Worm (Caenorhabditis elegans) whole organism, L4 larva: ENCODE data around the gene T06D8.10.
A peak's percentile ranks its signal among the peaks of the same experiment; 100 is the strongest.

Source experiments
- F10B5.3 ChIP-seq: sonication (generic microtip); optimal IDR thresholded peaks from 2 replicates; lab custom pipeline; 2016; ENCODE audit warnings: mild to moderate bottlenecking, missing genetic modification characterization, missing compliant biosample characterization
- F26F4.8 ChIP-seq: fragments of 200-800 bp; sonication (Bioruptor generic); conservative IDR thresholded peaks from 2 replicates; pipeline ENCODE4 v1.3.6; 2022; ENCODE audit warnings: missing genetic modification characterization, missing compliant biosample characterization
- F37D6.2 ChIP-seq: sonication (generic microtip); optimal IDR thresholded peaks from 2 replicates; lab custom pipeline; 2016; ENCODE audit warnings: mild to moderate bottlenecking, missing genetic modification characterization, missing compliant biosample characterization
- T20F7.1 ChIP-seq: fragments of 200-800 bp; sonication (Bioruptor generic); optimal IDR thresholded peaks from 2 replicates; lab custom pipeline; 2018; ENCODE audit warnings: mild to moderate bottlenecking, missing genetic modification characterization, missing compliant biosample characterization
- T26A8.4 ChIP-seq: fragments of 200-800 bp; sonication (Bioruptor generic); IDR thresholded peaks from 2 replicates; pipeline ENCODE4 v1.3.6; 2022; ENCODE audit warnings: missing genetic modification characterization, missing compliant biosample characterization
- Y75B8A.6 ChIP-seq: fragments of 200-800 bp; sonication (Bioruptor generic); IDR thresholded peaks from 2 replicates; pipeline ENCODE4 v1.3.6; 2022; ENCODE audit warnings: missing genetic modification reagents, missing genetic modification characterization, missing compliant biosample characterization
- ama-1 ChIP-seq: fragments of 150-350 bp; optimal IDR thresholded peaks from 2 replicates; lab custom pipeline; 2014; ENCODE audit warnings: inconsistent platforms, mixed read lengths
- attf-4 ChIP-seq: sonication (generic microtip); optimal IDR thresholded peaks from 3 replicates; lab custom pipeline; 2017; ENCODE audit warnings: missing biosample characterization, missing genetic modification characterization
- ceh-28 ChIP-seq: fragments of 150-350 bp; optimal IDR thresholded peaks from 2 replicates; lab custom pipeline; 2014; ENCODE audit warnings: missing biosample characterization, missing genetic modification reagents, missing genetic modification characterization
- ceh-32 ChIP-seq: sonication (generic microtip); optimal IDR thresholded peaks from 2 replicates; lab custom pipeline; 2016; ENCODE audit warnings: mild to moderate bottlenecking, missing genetic modification characterization, missing compliant biosample characterization; ENCODE audit not compliant: poor library complexity
- ceh-44 ChIP-seq: fragments of 200-800 bp; sonication (Bioruptor generic); IDR thresholded peaks from 2 replicates; pipeline ENCODE4 v1.3.6; 2022; ENCODE audit warnings: missing genetic modification reagents, missing genetic modification characterization, missing compliant biosample characterization
- ceh-62 ChIP-seq: sonication (generic microtip); optimal IDR thresholded peaks from 2 replicates; lab custom pipeline; 2017; ENCODE audit warnings: missing biosample characterization, missing genetic modification characterization
- ceh-82 ChIP-seq: sonication (generic microtip); optimal IDR thresholded peaks from 2 replicates; lab custom pipeline; 2017; ENCODE audit warnings: missing biosample characterization, missing genetic modification characterization
- cey-2 ChIP-seq: sonication (generic microtip); optimal IDR thresholded peaks from 3 replicates; lab custom pipeline; 2017; ENCODE audit warnings: missing genetic modification characterization, mild to moderate bottlenecking, missing compliant biosample characterization, antibody characterized with exemption, borderline replicate concordance; ENCODE audit not compliant: insufficient read depth
- daf-19 ChIP-seq: fragments of 200-800 bp; sonication (Bioruptor generic); conservative IDR thresholded peaks from 2 replicates; pipeline ENCODE4 v1.3.6; 2022; ENCODE audit warnings: missing genetic modification characterization, missing compliant biosample characterization
- dmd-9 ChIP-seq: fragments of 200-800 bp; sonication (Bioruptor generic); IDR thresholded peaks from 2 replicates; pipeline ENCODE4 v1.3.6; 2022; ENCODE audit warnings: missing genetic modification reagents, missing genetic modification characterization, missing compliant biosample characterization
- dve-1 ChIP-seq: sonication (generic microtip); optimal IDR thresholded peaks from 2 replicates; lab custom pipeline; 2017; ENCODE audit warnings: antibody characterized with exemption, mild to moderate bottlenecking, missing genetic modification characterization, missing compliant biosample characterization; ENCODE audit not compliant: insufficient read depth
- hmg-1.1 ChIP-seq: fragments of 200-800 bp; sonication (Bioruptor generic); IDR thresholded peaks from 2 replicates; pipeline ENCODE4 v1.3.6; 2022; ENCODE audit warnings: missing genetic modification reagents, missing genetic modification characterization, missing compliant biosample characterization
- lim-7 ChIP-seq: fragments of 200-800 bp; sonication (Bioruptor generic); IDR thresholded peaks from 2 replicates; pipeline ENCODE4 v1.3.6; 2022; ENCODE audit warnings: missing genetic modification characterization, missing compliant biosample characterization
- lin-29 ChIP-seq: fragments of 200-800 bp; sonication (Bioruptor generic); IDR thresholded peaks from 2 replicates; pipeline ENCODE4 v1.3.6; 2022; ENCODE audit warnings: missing genetic modification reagents, missing genetic modification characterization, missing compliant biosample characterization
- madf-5 ChIP-seq, 2 experiments: fragments of 200-800 bp; sonication (Bioruptor generic); IDR thresholded peaks; 2 replicates each; pipeline ENCODE4 v1.3.6; 2022; ENCODE audit warnings: missing compliant biosample characterization in 2 of 2, missing genetic modification characterization in 2 of 2
- mdl-1 ChIP-seq, 2 experiments: fragments of 150-350 bp in 1 of 2; sonication (generic microtip) in 1 of 2; optimal IDR thresholded peaks; 2 replicates each; lab custom pipeline; 2014 to 2017; ENCODE audit warnings: missing biosample characterization in 2 of 2, missing genetic modification characterization in 2 of 2
- mdt-29 ChIP-seq: fragments of 200-800 bp; sonication (Bioruptor generic); IDR thresholded peaks from 2 replicates; pipeline ENCODE4 v1.3.6; 2022; ENCODE audit warnings: missing genetic modification reagents, missing genetic modification characterization, missing compliant biosample characterization
- nhr-102 ChIP-seq: sonication (generic microtip); optimal IDR thresholded peaks from 2 replicates; lab custom pipeline; 2016; ENCODE audit warnings: mild to moderate bottlenecking, missing genetic modification characterization, moderate library complexity, missing compliant biosample characterization
- nhr-11 ChIP-seq: fragments of 150-350 bp; optimal IDR thresholded peaks from 2 replicates; lab custom pipeline; 2014; ENCODE audit warnings: missing biosample characterization, missing genetic modification characterization
- nhr-237 ChIP-seq: sonication (generic microtip); optimal IDR thresholded peaks from 2 replicates; lab custom pipeline; 2017; ENCODE audit warnings: missing biosample characterization, missing genetic modification characterization
- nhr-77 ChIP-seq: fragments of 150-350 bp; optimal IDR thresholded peaks from 2 replicates; lab custom pipeline; 2014; ENCODE audit warnings: missing biosample characterization, missing genetic modification characterization
- php-3 ChIP-seq: fragments of 200-800 bp; sonication (Bioruptor generic); IDR thresholded peaks from 2 replicates; pipeline ENCODE4 v1.3.6; 2022; ENCODE audit warnings: missing genetic modification reagents, missing genetic modification characterization, missing compliant biosample characterization
- saeg-2 ChIP-seq: fragments of 200-800 bp; sonication (Bioruptor generic); IDR thresholded peaks from 2 replicates; pipeline ENCODE4 v1.3.6; 2022; ENCODE audit warnings: missing genetic modification reagents, missing genetic modification characterization, missing compliant biosample characterization
- sdz-12 ChIP-seq: fragments of 200-800 bp; sonication (Bioruptor generic); optimal IDR thresholded peaks from 2 replicates; lab custom pipeline; 2018; ENCODE audit warnings: mild to moderate bottlenecking, missing genetic modification characterization, missing compliant biosample characterization
- set-16 ChIP-seq: fragments of 200-800 bp; sonication (Bioruptor generic); IDR thresholded peaks from 2 replicates; pipeline ENCODE4 v1.3.6; 2022; ENCODE audit warnings: missing genetic modification reagents, missing genetic modification characterization, missing compliant biosample characterization
- snpc-4 ChIP-seq: fragments of 150-350 bp; optimal IDR thresholded peaks from 2 replicates; lab custom pipeline; 2014; ENCODE audit warnings: missing biosample characterization, missing genetic modification characterization
- spr-1 ChIP-seq: sonication (generic microtip); optimal IDR thresholded peaks from 2 replicates; lab custom pipeline; 2016; ENCODE audit warnings: mild to moderate bottlenecking, missing genetic modification characterization, missing compliant biosample characterization
- unc-39 ChIP-seq: sonication (generic microtip); optimal IDR thresholded peaks from 2 replicates; lab custom pipeline; 2017; ENCODE audit warnings: missing biosample characterization, missing genetic modification characterization
- vab-7 ChIP-seq: fragments of 200-800 bp; sonication (Bioruptor generic); IDR thresholded peaks from 2 replicates; pipeline ENCODE4 v1.3.6; 2022; ENCODE audit warnings: missing genetic modification reagents, missing genetic modification characterization, missing compliant biosample characterization
- zip-11 ChIP-seq: fragments of 200-800 bp; sonication (Bioruptor generic); IDR thresholded peaks from 2 replicates; pipeline ENCODE4 v1.3.6; 2022; ENCODE audit warnings: missing genetic modification characterization, missing compliant biosample characterization
- zip-2 ChIP-seq: fragments of 150-350 bp; optimal IDR thresholded peaks from 2 replicates; lab custom pipeline; 2014; ENCODE audit warnings: missing biosample characterization, missing genetic modification characterization

Gene T06D8.10

DNA sequence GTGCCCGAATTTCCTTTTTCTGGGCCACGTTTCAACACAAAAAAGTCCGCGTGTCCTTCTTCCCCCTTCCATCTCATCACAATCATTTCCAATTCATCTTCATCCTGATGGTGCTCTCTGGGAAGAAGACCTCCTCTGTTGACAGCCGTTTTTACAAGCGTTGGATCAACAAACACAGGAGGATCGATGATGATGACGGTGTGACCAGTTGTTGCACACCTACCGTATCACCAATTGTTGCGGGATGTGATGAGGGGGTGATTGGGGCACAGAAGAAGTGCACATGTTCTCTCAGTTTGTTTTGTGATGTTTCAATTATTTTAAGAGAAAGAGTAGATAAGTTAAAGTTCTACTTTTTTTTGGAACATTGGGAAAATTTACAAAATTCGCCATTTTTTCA is 28.2 kb upstream of the T06D8.10 start:
- no peak for TF ChIP-seq nhr-102 (tag; lab: Kevin White, UChicago)
- TF ChIP-seq dmd-9 = no peak

DNA sequence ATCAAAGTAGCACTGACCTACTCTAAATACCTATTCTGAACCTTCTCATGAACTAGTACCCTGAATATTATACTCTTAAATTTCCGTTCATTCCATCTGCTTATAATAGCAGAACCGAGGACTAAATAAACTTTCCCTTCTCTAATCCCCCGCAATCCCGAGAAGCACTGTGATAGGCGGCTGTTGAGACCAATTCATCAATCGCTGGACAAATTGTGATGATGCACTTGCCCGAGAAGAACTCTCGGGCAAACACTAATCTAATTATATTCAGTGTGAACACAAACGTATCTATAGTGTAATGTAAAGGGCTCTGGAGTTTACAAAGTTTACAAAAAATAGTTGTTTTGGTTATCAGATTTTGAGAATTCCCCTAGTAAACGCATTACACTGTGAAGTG is 27.6 kb upstream of the T06D8.10 start:
- no peak for TF ChIP-seq ceh-62 (tag; lab: Kevin White, UChicago)
- TF ChIP-seq sdz-12 = no peak
- TF ChIP-seq ceh-82 (tag; lab: Kevin White, UChicago) = no peak
- no peak for TF ChIP-seq nhr-77
- TF ChIP-seq F26F4.8 (GFP tag; lab: Robert Waterston, UW) = no peak
- TF ChIP-seq mdl-1 (tag; optimal IDR thresholded peaks at IDR 0.05; lab: Kevin White, UChicago) = no peak
- no peak for TF ChIP-seq php-3 (GFP tag; lab: Robert Waterston, UW)
- no peak for TF ChIP-seq daf-19
- no peak for TF ChIP-seq vab-7
- TF ChIP-seq F10B5.3 (tag; lab: Kevin White, UChicago) = no peak
- TF ChIP-seq T20F7.1 (GFP tag; lab: Kevin White, UChicago) = no peak
- TF ChIP-seq dve-1 = no peak
- TF ChIP-seq ceh-32 = no peak
- TF ChIP-seq nhr-11 (tag; lab: Kevin White, UChicago) = no peak
- no peak for TF ChIP-seq ceh-44
- TF ChIP-seq spr-1 = no peak

DNA sequence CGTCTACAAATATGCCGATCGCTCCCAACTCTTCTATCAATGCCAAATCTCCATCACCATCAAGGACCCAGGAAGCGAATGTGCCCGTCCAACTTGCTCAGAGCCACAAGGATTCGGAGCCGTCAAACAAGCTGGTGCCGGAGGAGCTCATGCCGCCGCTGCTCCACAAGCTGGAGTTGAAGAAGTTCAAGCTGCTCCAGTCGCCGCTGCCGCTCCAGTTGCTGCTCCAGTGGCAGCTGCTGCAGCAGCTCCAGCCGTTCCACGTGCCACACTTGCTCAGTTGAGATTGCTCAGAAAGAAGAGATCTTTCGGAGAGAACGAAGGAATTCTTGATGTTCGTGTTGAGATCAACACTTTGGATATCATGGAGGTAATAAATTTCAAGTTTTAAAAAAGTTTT is 23.5 kb upstream of the T06D8.10 start:
- TF ChIP-seq hmg-1.1 (GFP tag; lab: Robert Waterston, UW) = no peak
- TF ChIP-seq set-16 (GFP tag; lab: Robert Waterston, UW) = peak; percentile 91
- TF ChIP-seq, all 104 proteins: peak for 1

DNA sequence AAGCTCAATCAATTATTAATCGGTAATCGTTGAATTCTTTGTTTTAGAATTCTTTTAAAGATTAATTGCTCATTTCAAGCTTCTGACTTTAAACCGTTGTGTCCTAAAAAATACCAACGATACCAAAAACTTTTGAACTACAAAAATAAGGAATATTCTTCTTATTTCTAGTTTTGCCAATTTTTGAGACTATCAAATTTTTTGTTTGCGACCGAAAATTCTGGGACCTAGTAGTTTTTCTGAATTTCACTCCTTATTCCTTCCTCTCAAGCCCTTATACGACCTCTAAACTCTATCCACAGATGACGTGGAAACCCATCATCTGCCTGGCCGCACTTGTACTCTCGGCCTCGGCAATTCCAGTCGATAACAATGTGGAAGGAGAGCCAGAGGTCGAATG is 21.5 kb upstream of the T06D8.10 start, which contains the start of gene cut-1:
TSS of gene cut-1 (plus strand) at position 301 of the 400 bp plus-strand sequence.
- TF ChIP-seq F37D6.2 (no peak), madf-5 (GFP tag; IDR thresholded peaks at IDR 0.05; lab: Robert Waterston, UW) (no peak), lim-7 (GFP tag; lab: Robert Waterston, UW) (no peak), snpc-4 (tag; lab: Kevin White, UChicago) (no peak), lin-29 (GFP tag; lab: Robert Waterston, UW) (no peak), nhr-237 (no peak), vab-7 (no peak), unc-39 (tag; lab: Kevin White, UChicago) (no peak), daf-19 (no peak), ama-1 (lab: Kevin White, UChicago) (no peak), T26A8.4 (GFP tag; lab: Robert Waterston, UW) (no peak), ceh-28 (no peak), saeg-2 (no peak), Y75B8A.6 (no peak), cey-2 (tag; lab: Kevin White, UChicago) (no peak), attf-4 (tag; lab: Kevin White, UChicago) (no peak), zip-11 (GFP tag; lab: Robert Waterston, UW) (no peak), mdt-29 (GFP tag; lab: Robert Waterston, UW) (no peak), zip-2 (no peak)

DNA sequence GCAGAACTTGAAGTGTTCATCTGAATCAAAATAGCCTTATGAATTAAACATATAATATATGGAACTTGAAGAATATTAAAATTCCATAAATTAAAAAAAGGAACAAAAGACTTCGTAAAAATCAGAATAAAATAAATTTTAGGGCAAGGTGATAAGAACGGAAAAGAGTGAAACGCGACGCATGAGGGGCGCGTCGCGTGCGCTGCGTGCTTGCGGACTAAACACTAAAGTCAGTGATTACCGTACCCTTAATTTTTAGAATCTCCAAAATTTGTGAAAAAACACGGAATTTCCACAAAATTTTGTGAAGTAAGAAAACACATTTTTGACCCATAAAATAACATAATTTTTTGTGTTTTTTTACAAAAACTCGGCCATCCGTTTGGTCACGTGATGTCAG is 13.9 kb upstream of the T06D8.10 start, which contains the start of gene T05B9.1:
TSS of gene T05B9.1 (minus strand) at position 20 of the 400 bp plus-strand sequence.
- TF ChIP-seq dmd-9 (no peak), ceh-32 (no peak)
